Fruit fly (Drosophila melanogaster): Measurements from ENCODE around the gene EMC1.

Gene EMC1

DNA sequence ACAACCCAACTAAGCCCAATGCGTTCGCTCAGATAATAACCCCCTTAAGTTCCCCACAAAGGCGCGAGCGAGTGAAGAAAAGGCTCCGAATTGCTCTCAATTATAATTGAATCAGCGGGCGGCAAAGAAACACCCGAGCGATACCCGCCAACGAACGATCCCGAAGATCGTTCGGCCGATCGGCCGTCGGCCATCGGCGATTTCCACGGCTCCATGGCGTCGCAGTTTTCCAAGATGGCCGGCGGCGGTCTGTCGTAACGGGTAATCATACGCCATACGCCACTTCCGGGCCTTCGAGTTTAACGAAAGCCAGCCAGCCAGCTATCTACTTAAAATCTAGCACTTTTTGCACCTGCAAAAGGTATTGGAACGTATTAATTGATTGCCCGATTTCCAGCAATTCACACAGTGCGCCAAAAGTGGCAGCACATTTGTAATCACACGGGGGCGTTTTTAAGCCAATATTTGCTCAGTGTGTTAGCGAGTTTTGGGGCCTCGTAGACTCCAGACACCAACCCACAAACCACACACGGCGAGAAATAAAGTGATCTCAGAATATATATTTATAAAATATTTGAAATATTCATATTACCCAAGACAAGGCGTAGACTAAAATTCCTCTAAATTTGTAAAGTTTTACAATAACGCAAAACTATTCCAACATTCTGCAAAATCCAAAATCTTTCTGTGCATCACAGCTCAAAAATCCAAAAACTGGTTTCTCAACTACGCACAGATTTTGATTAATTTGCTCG lies 14.7 kb downstream of the EMC1 start (continued):
- no peak for TF ChIP-seq dimm (GFP tag; IDR thresholded peaks at IDR 0.05)
- no peak for TF ChIP-seq Trl (optimal IDR thresholded peaks at IDR 0.05)
- no peak for TF ChIP-seq Trl (GFP tag; optimal IDR thresholded peaks at IDR 0.05)
- peak; percentile 15; the same call in 1 of the 2 replicates for TF ChIP-seq esg (GFP tag; conservative IDR thresholded peaks at IDR 0.05)
- no peak for TF ChIP-seq CG3995 (GFP tag; optimal IDR thresholded peaks at IDR 0.05)
- no peak for TF ChIP-seq lola (GFP tag; optimal IDR thresholded peaks at IDR 0.05)
- TF ChIP-seq mirr (GFP tag; optimal IDR thresholded peaks at IDR 0.05), result peak; percentile 50
- 0 out of 2 replicates have a peak, but pooled peaks have one; percentile 39 for TF ChIP-seq Awh (GFP tag; IDR thresholded peaks at IDR 0.05)
- TF ChIP-seq sna (GFP tag; IDR thresholded peaks at IDR 0.05; ENCODE audit: partially characterized antibody), result no peak
- TF ChIP-seq Six4 (GFP tag; optimal IDR thresholded peaks at IDR 0.05), result no peak
- TF ChIP-seq Ets97D (GFP tag; optimal IDR thresholded peaks at IDR 0.05), result peak; percentile 67
- no peak for TF ChIP-seq HmgD (GFP tag; optimal IDR thresholded peaks at IDR 0.05)
- peak; percentile 54; the same call in 2 of the 3 replicates for TF ChIP-seq tgo (GFP tag; IDR thresholded peaks at IDR 0.05)
- peak; percentile 22 for TF ChIP-seq scrt (GFP tag; optimal IDR thresholded peaks at IDR 0.05)
- TF ChIP-seq Mes4 (GFP tag; optimal IDR thresholded peaks at IDR 0.05), result no peak
- TF ChIP-seq gsb (GFP tag; IDR thresholded peaks at IDR 0.05), result no peak
- no peak for TF ChIP-seq eve (GFP tag; optimal IDR thresholded peaks at IDR 0.05)
- TF ChIP-seq chif (GFP tag; optimal IDR thresholded peaks at IDR 0.05), result no peak
- no peak for TF ChIP-seq Sry-β (GFP tag; optimal IDR thresholded peaks at IDR 0.05)
- TF ChIP-seq seq (GFP tag; IDR thresholded peaks at IDR 0.05), result peak; percentile 20; the same call in 1 of the 2 replicates
- TF ChIP-seq CG2129 (GFP tag; IDR thresholded peaks at IDR 0.05; ENCODE audit: partially characterized antibody), result no peak
- no peak for TF ChIP-seq CG15601 (tag; optimal IDR thresholded peaks at IDR 0.05)
- no peak for TF ChIP-seq cato (GFP tag; optimal IDR thresholded peaks at IDR 0.05; ENCODE audit: borderline replicate concordance)
- TF ChIP-seq crc (GFP tag; optimal IDR thresholded peaks at IDR 0.05), result no peak
- no peak for TF ChIP-seq Doc2 (GFP tag; IDR thresholded peaks at IDR 0.05)
- TF ChIP-seq Fer1 (GFP tag; optimal IDR thresholded peaks at IDR 0.05), result peak; percentile 56
- TF ChIP-seq onecut (GFP tag; IDR thresholded peaks at IDR 0.05), result no peak
- no peak for TF ChIP-seq Bteb2 (GFP tag; optimal IDR thresholded peaks at IDR 0.05)
- TF ChIP-seq stc (GFP tag; IDR thresholded peaks at IDR 0.05), result peak; percentile 44; the same call in 1 of the 2 replicates
- TF ChIP-seq CG31441 (GFP tag; IDR thresholded peaks at IDR 0.05), result 0 out of 2 replicates have a peak, but pooled peaks have one; percentile 16
- no peak for TF ChIP-seq sim (GFP tag; IDR thresholded peaks at IDR 0.05)
- TF ChIP-seq Dref (GFP tag; IDR thresholded peaks at IDR 0.05), result no peak
- TF ChIP-seq nmo (GFP tag; optimal IDR thresholded peaks at IDR 0.05), result no peak
- TF ChIP-seq knrl (GFP tag; IDR thresholded peaks at IDR 0.05; ENCODE audit: partially characterized antibody), result no peak
- TF ChIP-seq MTF-1 (GFP tag; optimal IDR thresholded peaks at IDR 0.05; ENCODE audit: borderline replicate concordance), result no peak
- TF ChIP-seq CHES-1-like (GFP tag; optimal IDR thresholded peaks at IDR 0.05), result no peak
- TF ChIP-seq Dek (tag; optimal IDR thresholded peaks at IDR 0.05), result no peak
- 0 out of 2 replicates have a peak, but pooled peaks have one; percentile 33 for TF ChIP-seq CG32767 (GFP tag; IDR thresholded peaks at IDR 0.05)
- TF ChIP-seq Poxn (GFP tag; IDR thresholded peaks at IDR 0.05), result no peak
- TF ChIP-seq CG7556 (GFP tag; optimal IDR thresholded peaks at IDR 0.05), result peak; percentile 31
- peak; percentile 58; the same call in 1 of the 2 replicates for TF ChIP-seq CG11085 (GFP tag; IDR thresholded peaks at IDR 0.05)
- TF ChIP-seq NC2α (GFP tag; optimal IDR thresholded peaks at IDR 0.05), result no peak
- TF ChIP-seq cad (GFP tag; optimal IDR thresholded peaks at IDR 0.05), result no peak
- 0 out of 3 replicates have a peak, but pooled peaks have one; percentile 20 for TF ChIP-seq CG3726 (GFP tag; IDR thresholded peaks at IDR 0.05)
- TF ChIP-seq pfk (GFP tag; optimal IDR thresholded peaks at IDR 0.05), result no peak
- TF ChIP-seq Gug (GFP tag; IDR thresholded peaks at IDR 0.05), result no peak; the same call in 3 of the 4 replicates
- TF ChIP-seq gem (tag; optimal IDR thresholded peaks at IDR 0.05), result peak; percentile 54
- peak; percentile 78 for TF ChIP-seq CG32532 (GFP tag; IDR thresholded peaks at IDR 0.05)
- no peak for TF ChIP-seq Elba2 (GFP tag; optimal IDR thresholded peaks at IDR 0.05)
- TF ChIP-seq chm (GFP tag; IDR thresholded peaks at IDR 0.05), result 0 out of 2 replicates have a peak, but pooled peaks have one; percentile 31

Data from whole organism, embryonic.